Worm (Caenorhabditis elegans) whole organism, L4 larva: ENCODE results near the gene F42H10.3.

Source experiments
- ZK337.2 ChIP-seq: fragments of 200-800 bp; sonication (Bioruptor generic); IDR thresholded peaks from 2 replicates; pipeline ENCODE4 v1.3.6; 2022; ENCODE audit warnings: missing genetic modification reagents, missing genetic modification characterization, missing compliant biosample characterization
- dve-1 ChIP-seq: sonication (generic microtip); optimal IDR thresholded peaks from 2 replicates; lab custom pipeline; 2017; ENCODE audit warnings: antibody characterized with exemption, mild to moderate bottlenecking, missing genetic modification characterization, missing compliant biosample characterization; ENCODE audit not compliant: insufficient read depth
- lir-3 ChIP-seq: sonication (generic microtip); optimal IDR thresholded peaks from 2 replicates; lab custom pipeline; 2016; ENCODE audit warnings: mild to moderate bottlenecking, missing genetic modification characterization, missing compliant biosample characterization
- snpc-4 ChIP-seq: fragments of 150-350 bp; optimal IDR thresholded peaks from 2 replicates; lab custom pipeline; 2014; ENCODE audit warnings: missing biosample characterization, missing genetic modification characterization
- spr-3 ChIP-seq: fragments of 200-800 bp; sonication (Bioruptor generic); optimal IDR thresholded peaks from 2 replicates; lab custom pipeline; 2018; ENCODE audit warnings: mild to moderate bottlenecking, missing genetic modification characterization, missing compliant biosample characterization

DNA sequence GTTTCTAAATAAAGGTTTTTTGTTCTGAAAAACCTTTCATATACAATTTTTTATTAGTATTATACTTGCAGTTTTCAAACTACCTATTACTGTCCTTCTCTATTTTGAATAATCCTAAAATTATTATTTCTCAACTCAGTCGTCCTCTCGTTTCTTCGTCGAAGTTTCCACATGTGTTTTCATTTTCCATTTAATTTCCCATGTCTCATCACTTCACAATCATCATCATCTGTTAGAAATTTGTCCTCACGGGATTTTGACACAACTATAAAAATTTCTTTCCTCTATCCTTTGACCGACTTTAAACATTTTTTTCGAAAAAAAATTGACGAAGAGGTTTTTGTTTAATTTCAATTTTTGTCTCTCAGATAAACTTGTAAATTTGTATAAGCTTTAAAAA is 51.5 kb downstream of the F42H10.3 start:
- TF ChIP-seq snpc-4: no peak
- no peak for TF ChIP-seq lir-3
- no peak for TF ChIP-seq ZK337.2 (GFP tag; lab: Robert Waterston, UW)
- no peak for TF ChIP-seq dve-1 (tag; lab: Kevin White, UChicago)
- no peak for TF ChIP-seq spr-3 (GFP tag; lab: Kevin White, UChicago)
